Fruit fly (Drosophila melanogaster) whole organism, embryonic: ENCODE measurements around the gene CG9919.

Experiments
- C15 ChIP-seq: fragments of 200-800 bp; sonication (Bioruptor generic); IDR thresholded peaks from 3 replicates; pipeline ENCODE4 v1.3.6; 2022; ENCODE audit warnings: missing biosample characterization, missing genetic modification characterization
- CG10543 ChIP-seq: fragments of 200-800 bp; sonication (Bioruptor generic); optimal IDR thresholded peaks from 3 replicates; lab custom pipeline; 2017; ENCODE audit warnings: missing biosample characterization, mild to moderate bottlenecking, missing genetic modification characterization, moderate library complexity
- CG10654 ChIP-seq: fragments of 200-800 bp; sonication (Bioruptor generic); optimal IDR thresholded peaks from 2 replicates; lab custom pipeline; 2016; ENCODE audit warnings: missing biosample characterization, missing genetic modification characterization
- CG11085 ChIP-seq: fragments of 200-800 bp; sonication (Bioruptor generic); IDR thresholded peaks from 2 replicates; pipeline ENCODE4 v1.3.6; 2022; ENCODE audit warnings: missing biosample characterization, missing genetic modification characterization
- CG14667 ChIP-seq: fragments of 200-800 bp; sonication (Bioruptor generic); IDR thresholded peaks from 2 replicates; pipeline ENCODE4 v1.3.6; 2022; ENCODE audit warnings: missing biosample characterization, missing genetic modification characterization
- CG15269 ChIP-seq: fragments of 200-800 bp; sonication (Bioruptor generic); optimal IDR thresholded peaks from 2 replicates; lab custom pipeline; 2018; ENCODE audit warnings: missing biosample characterization, mild to moderate bottlenecking, missing genetic modification characterization, moderate library complexity
- CG17568 ChIP-seq: fragments of 200-800 bp; sonication (Bioruptor generic); optimal IDR thresholded peaks from 2 replicates; lab custom pipeline; 2018; ENCODE audit warnings: missing biosample characterization, mild to moderate bottlenecking, missing genetic modification characterization, moderate library complexity
- CG2116 ChIP-seq: fragments of 200-800 bp; sonication (Bioruptor generic); optimal IDR thresholded peaks from 3 replicates; lab custom pipeline; 2018; ENCODE audit warnings: missing biosample characterization, mild to moderate bottlenecking, missing genetic modification characterization
- CG3847 ChIP-seq: fragments of 200-800 bp; sonication (Bioruptor generic); IDR thresholded peaks from 2 replicates; pipeline ENCODE4 v1.3.6; 2022; ENCODE audit warnings: missing biosample characterization, missing genetic modification characterization
- CG43689 ChIP-seq: fragments of 200-800 bp; sonication (Bioruptor generic); IDR thresholded peaks from 2 replicates; pipeline ENCODE4 v1.3.6; 2022; ENCODE audit warnings: missing biosample characterization, missing genetic modification characterization
- CG7357 ChIP-seq: fragments of 200-800 bp; sonication (Bioruptor generic); IDR thresholded peaks from 3 replicates; pipeline ENCODE4 v1.3.6; 2022; ENCODE audit warnings: missing biosample characterization, missing genetic modification characterization
- CG7928 ChIP-seq: fragments of 200-800 bp; sonication (Bioruptor generic); optimal IDR thresholded peaks from 2 replicates; lab custom pipeline; 2017; ENCODE audit warnings: missing biosample characterization, mild to moderate bottlenecking, missing genetic modification characterization
- Dad ChIP-seq: fragments of 200-800 bp; sonication (Bioruptor generic); optimal IDR thresholded peaks from 3 replicates; lab custom pipeline; 2016; ENCODE audit warnings: missing biosample characterization, missing genetic modification characterization
- Deaf1 ChIP-seq: fragments of 200-800 bp; optimal IDR thresholded peaks from 3 replicates; lab custom pipeline; 2019; ENCODE audit warnings: missing biosample characterization, mild to moderate bottlenecking, missing genetic modification characterization, moderate library complexity
- Dek ChIP-seq: fragments of 200-800 bp; sonication (Bioruptor generic); optimal IDR thresholded peaks from 3 replicates; lab custom pipeline; 2019; ENCODE audit warnings: missing biosample characterization, mild to moderate bottlenecking, missing genetic modification characterization, moderate library complexity
- Dref ChIP-seq: fragments of 200-800 bp; sonication (Bioruptor generic); IDR thresholded peaks from 2 replicates; pipeline ENCODE4 v1.3.6; 2022; ENCODE audit warnings: missing biosample characterization, missing genetic modification characterization
- Hmr ChIP-seq: fragments of 200-800 bp; sonication (Bioruptor generic); optimal IDR thresholded peaks from 3 replicates; lab custom pipeline; 2017; ENCODE audit warnings: mild to moderate bottlenecking, missing biosample characterization, missing genetic modification reagents, missing genetic modification characterization
- Hr3 ChIP-seq: fragments of 200-800 bp; sonication (Bioruptor generic); optimal IDR thresholded peaks from 3 replicates; lab custom pipeline; 2016; ENCODE audit warnings: missing biosample characterization, missing genetic modification characterization
- Lpt ChIP-seq: fragments of >200 bp; optimal IDR thresholded peaks from 2 replicates; lab custom pipeline; 2018; ENCODE audit warnings: missing biosample characterization, missing genetic modification characterization
- MTF-1 ChIP-seq: fragments of 200-800 bp; sonication (Bioruptor generic); optimal IDR thresholded peaks from 2 replicates; lab custom pipeline; 2018; ENCODE audit warnings: missing biosample characterization, mild to moderate bottlenecking, missing genetic modification characterization, borderline replicate concordance
- Meics ChIP-seq: fragments of 200-800 bp; sonication (Bioruptor generic); optimal IDR thresholded peaks from 2 replicates; lab custom pipeline; 2017; ENCODE audit warnings: missing biosample characterization, mild to moderate bottlenecking, missing genetic modification characterization
- NK7.1 ChIP-seq: fragments of 200-800 bp; sonication (Bioruptor generic); optimal IDR thresholded peaks from 3 replicates; lab custom pipeline; 2016; ENCODE audit warnings: missing biosample characterization, missing genetic modification characterization
- Optix ChIP-seq: fragments of 200-800 bp; sonication (Bioruptor generic); IDR thresholded peaks from 3 replicates; pipeline ENCODE4 v1.3.6; 2022; ENCODE audit warnings: missing biosample characterization, missing genetic modification characterization
- Usf ChIP-seq: fragments of 200-800 bp; sonication (Bioruptor generic); optimal IDR thresholded peaks from 2 replicates; lab custom pipeline; 2017; ENCODE audit warnings: missing genotype, missing biosample characterization, missing genetic modification characterization
- al ChIP-seq: fragments of 200-800 bp; sonication (Bioruptor generic); IDR thresholded peaks from 2 replicates; pipeline ENCODE4 v1.3.6; 2022; ENCODE audit warnings: missing biosample characterization, missing genetic modification characterization
- az2 ChIP-seq: fragments of 200-800 bp; sonication (Bioruptor generic); optimal IDR thresholded peaks from 3 replicates; lab custom pipeline; 2016; ENCODE audit warnings: missing biosample characterization, missing genetic modification characterization
- caup ChIP-seq: fragments of 200-800 bp; sonication (Bioruptor generic); optimal IDR thresholded peaks from 3 replicates; lab custom pipeline; 2017; ENCODE audit warnings: missing biosample characterization, mild to moderate bottlenecking, missing genetic modification characterization, moderate library complexity; ENCODE audit not compliant: severe bottlenecking
- ci ChIP-seq: fragments of 200-800 bp; sonication (Bioruptor generic); IDR thresholded peaks from 3 replicates; pipeline ENCODE4 v1.3.6; 2022; ENCODE audit warnings: missing biosample characterization, missing genetic modification characterization
- crc ChIP-seq: fragments of 200-800 bp; sonication (Bioruptor generic); optimal IDR thresholded peaks from 2 replicates; lab custom pipeline; 2016; ENCODE audit warnings: missing biosample characterization, missing genetic modification characterization
- dmrt11E ChIP-seq: fragments of 200-800 bp; sonication (Bioruptor generic); optimal IDR thresholded peaks from 3 replicates; lab custom pipeline; 2018; ENCODE audit warnings: missing biosample characterization, mild to moderate bottlenecking, missing genetic modification characterization, moderate library complexity
- hb ChIP-seq: fragments of 200-800 bp; sonication (Bioruptor generic); IDR thresholded peaks from 3 replicates; pipeline ENCODE4 v1.3.6; 2022; ENCODE audit warnings: missing biosample characterization, missing genetic modification characterization; ENCODE audit not compliant: partially characterized antibody
- nerfin-2 ChIP-seq: fragments of 200-800 bp; sonication (Bioruptor generic); IDR thresholded peaks from 2 replicates; pipeline ENCODE4 v1.3.6; 2022; ENCODE audit warnings: missing biosample characterization, missing genetic modification characterization; ENCODE audit not compliant: partially characterized antibody
- nmo ChIP-seq: fragments of 200-800 bp; sonication (Bioruptor generic); optimal IDR thresholded peaks from 2 replicates; lab custom pipeline; 2018; ENCODE audit warnings: missing biosample characterization, mild to moderate bottlenecking, missing genetic modification characterization, moderate library complexity
- nom ChIP-seq: fragments of 200-800 bp; sonication (Bioruptor generic); optimal IDR thresholded peaks from 2 replicates; lab custom pipeline; 2017; ENCODE audit warnings: missing biosample characterization, missing genetic modification characterization, mild to moderate bottlenecking, moderate library complexity, missing genetic modification reagents
- odd ChIP-seq: fragments of 200-800 bp; sonication (Bioruptor generic); optimal IDR thresholded peaks from 2 replicates; lab custom pipeline; 2017; ENCODE audit warnings: missing biosample characterization, mild to moderate bottlenecking, missing genetic modification characterization
- onecut ChIP-seq: fragments of 200-800 bp; sonication (Bioruptor generic); IDR thresholded peaks from 2 replicates; pipeline ENCODE4 v1.3.6; 2022; ENCODE audit warnings: missing biosample characterization, missing genetic modification characterization
- pan ChIP-seq, 4 experiments: fragments of >200 bp in 3 of 4; fragments of 200-800 bp in 1 of 4; sonication (Bioruptor generic) in 1 of 4; optimal IDR thresholded peaks in 3 of 4; IDR thresholded peaks in 1 of 4; 2 replicates each; pipeline versions ENCODE4 v1.3.6 to Lab custom; 2017 to 2022; ENCODE audit warnings: missing biosample characterization in 2 of 4, missing genetic modification characterization in 2 of 4, mixed read lengths in 1 of 4
- pb ChIP-seq: fragments of 200-800 bp; sonication (Bioruptor generic); optimal IDR thresholded peaks from 3 replicates; lab custom pipeline; 2016; ENCODE audit warnings: missing biosample characterization, missing genetic modification characterization
- sd ChIP-seq: fragments of 200-800 bp; sonication (Bioruptor generic); optimal IDR thresholded peaks from 3 replicates; lab custom pipeline; 2018; ENCODE audit warnings: missing biosample characterization, mild to moderate bottlenecking, missing genetic modification characterization, moderate library complexity
- sens ChIP-seq: fragments of 200-800 bp; sonication (Bioruptor generic); peaks from one replicate; lab custom pipeline; 2016; ENCODE audit warnings: missing biosample characterization, missing genetic modification characterization
- seq ChIP-seq: fragments of 200-800 bp; sonication (Bioruptor generic); IDR thresholded peaks from 2 replicates; pipeline ENCODE4 v1.3.6; 2022; ENCODE audit warnings: missing biosample characterization, missing genetic modification characterization
- slou ChIP-seq: fragments of 200-800 bp; sonication (Bioruptor generic); optimal IDR thresholded peaks from 3 replicates; lab custom pipeline; 2016; ENCODE audit warnings: missing biosample characterization, missing genetic modification characterization
- slp2 ChIP-seq: fragments of 200-800 bp; sonication (Bioruptor generic); optimal IDR thresholded peaks from 2 replicates; lab custom pipeline; 2016; ENCODE audit warnings: missing biosample characterization, missing genetic modification characterization
- so ChIP-seq: fragments of 200-800 bp; sonication (Bioruptor generic); IDR thresholded peaks from 3 replicates; pipeline ENCODE4 v1.3.6; 2022; ENCODE audit warnings: missing biosample characterization, missing genetic modification characterization
- tgo ChIP-seq: fragments of 200-800 bp; sonication (Bioruptor generic); IDR thresholded peaks from 3 replicates; pipeline ENCODE4 v1.3.6; 2022; ENCODE audit warnings: missing biosample characterization, missing genetic modification characterization
- vfl ChIP-seq: fragments of 200-800 bp; sonication (Bioruptor generic); optimal IDR thresholded peaks from 2 replicates; lab custom pipeline; 2016; ENCODE audit warnings: missing biosample characterization, missing genetic modification characterization
- wor ChIP-seq: fragments of 200-800 bp; sonication (Bioruptor generic); IDR thresholded peaks from 2 replicates; pipeline ENCODE4 v1.3.6; 2022; ENCODE audit warnings: missing biosample characterization, missing genetic modification characterization
- zen ChIP-seq: fragments of 200-800 bp; sonication (Bioruptor generic); optimal IDR thresholded peaks from 3 replicates; lab custom pipeline; 2018; ENCODE audit warnings: missing biosample characterization, mild to moderate bottlenecking, missing genetic modification characterization, moderate library complexity
- zen2 ChIP-seq: fragments of 200-800 bp; sonication (Bioruptor generic); IDR thresholded peaks from 3 replicates; pipeline ENCODE4 v1.3.6; 2022; ENCODE audit warnings: missing biosample characterization, missing genetic modification characterization; ENCODE audit not compliant: partially characterized antibody

CG9919 gene

DNA sequence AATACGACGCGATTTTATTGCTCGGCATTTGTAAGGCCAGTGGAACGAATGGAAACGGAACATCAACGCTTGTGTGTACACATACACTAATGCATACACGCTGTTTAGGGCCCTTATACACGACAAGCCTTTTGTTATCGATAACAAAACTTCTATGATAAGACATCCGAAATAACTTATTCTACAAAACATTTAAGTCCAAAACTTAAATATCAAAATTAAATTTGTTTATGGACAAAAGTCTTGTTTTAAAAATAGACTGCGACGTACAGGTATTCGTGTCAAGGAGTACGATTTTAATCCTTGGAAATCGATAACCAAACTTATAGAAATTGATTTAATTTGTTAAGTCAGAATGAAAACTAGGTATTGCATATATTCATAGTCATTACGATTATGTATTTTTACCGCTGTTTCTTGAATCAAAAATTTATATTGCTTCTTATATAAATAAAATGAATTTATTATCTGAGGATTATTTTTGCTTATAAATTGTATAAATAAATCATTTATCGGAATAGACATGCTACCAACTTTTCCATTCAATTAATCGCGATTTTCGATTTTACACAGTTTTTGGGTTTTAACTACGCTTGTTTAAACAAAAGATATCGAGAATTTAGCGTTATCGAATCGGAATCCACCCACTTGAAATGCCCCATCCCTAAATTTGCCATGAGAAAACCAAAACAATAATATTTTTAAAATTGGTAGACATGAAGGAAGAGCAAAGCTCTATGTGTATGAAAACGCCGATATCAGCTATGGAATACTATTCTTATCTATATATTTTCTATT, 17.3 kb downstream of the CG9919 start, which contains the start of the genes CG9915 and SWIP (continued):
- TF ChIP-seq az2: no peak
- TF ChIP-seq Hmr (GFP tag; lab: Kevin White, UChicago): no peak
- TF ChIP-seq CG10543 (GFP tag; lab: Kevin White, UChicago): no peak
- no peak for TF ChIP-seq nom
- no peak for TF ChIP-seq CG10654
- no peak for TF ChIP-seq onecut (GFP tag; lab: Robert Waterston, UW)
- no peak for TF ChIP-seq Hr3
- no peak for TF ChIP-seq CG15269 (tag; lab: Kevin White, UChicago)
- peak; percentile 77 for TF ChIP-seq nerfin-2 (GFP tag; lab: Robert Waterston, UW)
- TF ChIP-seq CG2116: peak; percentile 76
- TF ChIP-seq zen2 (GFP tag; lab: Robert Waterston, UW): 0 out of 3 replicates have a peak, but pooled peaks have one; percentile 36
- TF ChIP-seq C15 (GFP tag; lab: Robert Waterston, UW): no peak
- no peak for TF ChIP-seq pb (GFP tag; lab: Kevin White, UChicago)
- TF ChIP-seq sens (GFP tag; lab: Kevin White, UChicago): peak; percentile 35
- TF ChIP-seq dmrt11E: peak; percentile 51
- TF ChIP-seq nmo: peak; percentile 13
- no peak for TF ChIP-seq sd (tag; lab: Kevin White, UChicago)
- 0 out of 3 replicates have a peak, but pooled peaks have one; percentile 25 for TF ChIP-seq ci (GFP tag; lab: Robert Waterston, UW)
- TF ChIP-seq hb (GFP tag; lab: Robert Waterston, UW): peak; percentile 77
- TF ChIP-seq CG7928 (GFP tag; lab: Kevin White, UChicago): no peak
- TF ChIP-seq wor (GFP tag; lab: Robert Waterston, UW): no peak
- peak; percentile 31 for TF ChIP-seq zen (tag; lab: Kevin White, UChicago)
- no peak for TF ChIP-seq caup (GFP tag; lab: Kevin White, UChicago)
- no peak for TF ChIP-seq Optix (GFP tag; lab: Robert Waterston, UW)
- peak; percentile 41 for TF ChIP-seq Deaf1
- no peak for TF ChIP-seq slou
- TF ChIP-seq Dref (GFP tag; lab: Robert Waterston, UW): peak; percentile 68
- no peak for TF ChIP-seq CG43689
- TF ChIP-seq Usf (GFP tag; lab: Kevin White, UChicago): no peak
- no peak for TF ChIP-seq slp2 (GFP tag; lab: Kevin White, UChicago)
- no peak for TF ChIP-seq seq (GFP tag; lab: Robert Waterston, UW)
- no peak for TF ChIP-seq Dek (tag; lab: Kevin White, UChicago)
- no peak for TF ChIP-seq Dad (GFP tag; lab: Kevin White, UChicago)
- no peak for TF ChIP-seq al (GFP tag; lab: Robert Waterston, UW)
- peak; percentile 24; the same call in 1 of the 2 replicates for TF ChIP-seq CG3847 (GFP tag; lab: Robert Waterston, UW)
- TF ChIP-seq crc: no peak
- no peak for TF ChIP-seq NK7.1 (GFP tag; lab: Kevin White, UChicago)
- TF ChIP-seq CG14667 (GFP tag; lab: Robert Waterston, UW): no peak
- TF ChIP-seq Lpt: no peak
- TF ChIP-seq tgo (GFP tag; lab: Robert Waterston, UW): no peak
- no peak for TF ChIP-seq CG7357 (GFP tag; lab: Robert Waterston, UW)
- TF ChIP-seq vfl: no peak
- TF ChIP-seq odd (GFP tag; lab: Kevin White, UChicago): no peak
- no peak for TF ChIP-seq pan (optimal IDR thresholded peaks at IDR 0.05; lab: Kevin White, UChicago)
- TF ChIP-seq pan (GFP tag; optimal IDR thresholded peaks at IDR 0.05 in 1 of 2, IDR thresholded peaks at IDR 0.05 in 1 of 2): no peak
- no peak for TF ChIP-seq CG11085 (GFP tag; lab: Robert Waterston, UW)
- TF ChIP-seq MTF-1 (GFP tag; lab: Kevin White, UChicago): no peak
- TF ChIP-seq so (GFP tag; lab: Robert Waterston, UW): no peak
- peak; percentile 25 for TF ChIP-seq Meics (GFP tag; lab: Kevin White, UChicago)
- TF ChIP-seq CG17568 (GFP tag; lab: Kevin White, UChicago): no peak
